In the genomic region with DNA sequence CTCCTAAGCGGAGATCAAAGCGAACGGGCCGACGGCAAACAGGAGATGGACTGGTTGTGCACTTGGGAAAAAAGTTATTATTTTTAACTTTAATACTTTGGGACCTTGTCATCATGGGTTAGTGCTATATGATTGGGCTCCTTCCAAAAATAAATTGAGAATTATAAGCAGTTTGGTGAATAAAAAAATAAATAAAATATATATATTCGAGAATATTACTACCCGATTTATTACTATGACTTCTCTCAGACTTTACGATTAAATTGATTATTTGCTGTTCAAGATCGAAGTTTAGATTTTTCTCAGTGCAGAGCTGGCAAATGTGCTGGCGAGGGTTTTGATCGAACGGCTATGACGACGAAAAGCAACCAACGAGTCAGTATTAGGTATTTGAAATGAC, we compare ENCODE assay signal across 1 fruit fly cellular context.
TF ChIP-seq lines count a peak whose summit lies in the region.

No protein-coding gene starts in this region.

TF ChIP-seq in whole organism, embryonic, 481 proteins besides CTCF, POLR2A, EP300 and RAD21 (continued from another document and continues in another):
- TF ChIP-seq sens (GFP tag; lab: Kevin White, UChicago) (peak; percentile 56), Hmr (GFP tag; optimal IDR thresholded peaks at IDR 0.05; lab: Kevin White, UChicago) (peak; percentile 27), CG10431 (GFP tag; optimal IDR thresholded peaks at IDR 0.05; lab: Kevin White, UChicago) (no peak), CG8924 (tag; optimal IDR thresholded peaks at IDR 0.05; lab: Kevin White, UChicago) (peak; percentile 67), Gsc (GFP tag; IDR thresholded peaks at IDR 0.05; lab: Robert Waterston, UW) (no peak), bsh (GFP tag; optimal IDR thresholded peaks at IDR 0.05; lab: Kevin White, UChicago) (peak in 1 of 2 experiments; percentile 45), CG3726 (GFP tag; IDR thresholded peaks at IDR 0.05; lab: Robert Waterston, UW) (no peak), prd (optimal IDR thresholded peaks at IDR 0.05; lab: Kevin White, UChicago) (no peak), prd (GFP tag; IDR thresholded peaks at IDR 0.05; lab: Robert Waterston, UW) (peak; percentile 66; the same call in 2 of the 3 replicates), CG13287 (GFP tag; IDR thresholded peaks at IDR 0.05; lab: Robert Waterston, UW; ENCODE audit: partially characterized antibody) (no peak), Fer2 (tag; optimal IDR thresholded peaks at IDR 0.05; lab: Kevin White, UChicago) (no peak), lilli (GFP tag; optimal IDR thresholded peaks at IDR 0.05; lab: Kevin White, UChicago) (no peak), gsb-n (tag; optimal IDR thresholded peaks at IDR 0.05; lab: Kevin White, UChicago) (peak; percentile 29), CG4730 (GFP tag; IDR thresholded peaks at IDR 0.05; lab: Robert Waterston, UW) (no peak), sqz (GFP tag; optimal IDR thresholded peaks at IDR 0.05; lab: Kevin White, UChicago) (no peak), so (GFP tag; IDR thresholded peaks at IDR 0.05; lab: Robert Waterston, UW) (no peak), twi (tag; optimal IDR thresholded peaks at IDR 0.05; lab: Kevin White, UChicago) (no peak), tx (GFP tag; optimal IDR thresholded peaks at IDR 0.05; lab: Kevin White, UChicago) (no peak), Fer3 (tag; optimal IDR thresholded peaks at IDR 0.05; lab: Kevin White, UChicago) (peak; percentile 35), Tbp (GFP tag; optimal IDR thresholded peaks at IDR 0.05; lab: Kevin White, UChicago) (no peak), wor (GFP tag; IDR thresholded peaks at IDR 0.05; lab: Robert Waterston, UW) (no peak), CG13123 (GFP tag; optimal IDR thresholded peaks at IDR 0.05; lab: Kevin White, UChicago) (no peak), Dll (GFP tag; IDR thresholded peaks at IDR 0.05; lab: Robert Waterston, UW; ENCODE audit: partially characterized antibody) (no peak), NfI (GFP tag; optimal IDR thresholded peaks at IDR 0.05; lab: Kevin White, UChicago) (no peak), CG14014 (GFP tag; IDR thresholded peaks at IDR 0.05; lab: Robert Waterston, UW) (no peak), gce (GFP tag; IDR thresholded peaks at IDR 0.05; lab: Robert Waterston, UW) (no peak), scrt (GFP tag; optimal IDR thresholded peaks at IDR 0.05; lab: Kevin White, UChicago) (peak; percentile 32), sc (optimal IDR thresholded peaks at IDR 0.05; lab: Kevin White, UChicago) (no peak), sc (GFP tag; optimal IDR thresholded peaks at IDR 0.05; lab: Kevin White, UChicago) (no peak), CG4820 (GFP tag; optimal IDR thresholded peaks at IDR 0.05; lab: Kevin White, UChicago) (no peak), CG4854 (GFP tag; optimal IDR thresholded peaks at IDR 0.05; lab: Kevin White, UChicago) (no peak), CG11695 (GFP tag; IDR thresholded peaks at IDR 0.05; lab: Robert Waterston, UW) (peak; percentile 55; the same call in 2 of the 3 replicates), MTF-1 (GFP tag; optimal IDR thresholded peaks at IDR 0.05; lab: Kevin White, UChicago; ENCODE audit: borderline replicate concordance) (no peak), fd3F (GFP tag; optimal IDR thresholded peaks at IDR 0.05; lab: Kevin White, UChicago) (no peak), Meics (GFP tag; optimal IDR thresholded peaks at IDR 0.05; lab: Kevin White, UChicago) (peak; percentile 56), Doc2 (GFP tag; IDR thresholded peaks at IDR 0.05; lab: Robert Waterston, UW) (no peak), CG6254 (GFP tag; optimal IDR thresholded peaks at IDR 0.05; lab: Kevin White, UChicago) (peak; percentile 33), Camta (GFP tag; optimal IDR thresholded peaks at IDR 0.05; lab: Kevin White, UChicago) (no peak), bcd (GFP tag; optimal IDR thresholded peaks at IDR 0.05; lab: Kevin White, UChicago) (peak; percentile 50), HLH4C (GFP tag; IDR thresholded peaks at IDR 0.05; lab: Robert Waterston, UW; ENCODE audit: partially characterized antibody) (no peak), shn (GFP tag; optimal IDR thresholded peaks at IDR 0.05; lab: Kevin White, UChicago) (no peak), sob (GFP tag; IDR thresholded peaks at IDR 0.05; lab: Robert Waterston, UW) (0 out of 2 replicates have a peak, but pooled peaks have one; percentile 33), az2 (GFP tag; optimal IDR thresholded peaks at IDR 0.05; lab: Kevin White, UChicago) (no peak), GATAe (GFP tag; conservative IDR thresholded peaks at IDR 0.05; lab: Robert Waterston, UW) (no peak), CG31441 (GFP tag; IDR thresholded peaks at IDR 0.05; lab: Robert Waterston, UW) (peak; percentile 71), CG3281 (GFP tag; optimal IDR thresholded peaks at IDR 0.05; lab: Kevin White, UChicago) (peak; percentile 52), CG6683 (GFP tag; optimal IDR thresholded peaks at IDR 0.05; lab: Kevin White, UChicago) (no peak), crc (GFP tag; optimal IDR thresholded peaks at IDR 0.05; lab: Kevin White, UChicago) (no peak), C15 (GFP tag; IDR thresholded peaks at IDR 0.05; lab: Robert Waterston, UW) (0 out of 3 replicates have a peak, but pooled peaks have one; percentile 55), tap (tag; optimal IDR thresholded peaks at IDR 0.05; lab: Kevin White, UChicago) (peak; percentile 7), toy (GFP tag; IDR thresholded peaks at IDR 0.05; lab: Robert Waterston, UW) (no peak), Dip3 (GFP tag; optimal IDR thresholded peaks at IDR 0.05; lab: Kevin White, UChicago) (no peak), CG1603 (tag; optimal IDR thresholded peaks at IDR 0.05; lab: Kevin White, UChicago) (no peak), CG14710 (tag; optimal IDR thresholded peaks at IDR 0.05; lab: Kevin White, UChicago) (peak; percentile 57), tio (GFP tag; optimal IDR thresholded peaks at IDR 0.05; lab: Kevin White, UChicago) (no peak), pita (GFP tag; optimal IDR thresholded peaks at IDR 0.05; lab: Kevin White, UChicago) (no peak), CG32772 (GFP tag; IDR thresholded peaks at IDR 0.05; lab: Robert Waterston, UW) (peak; percentile 54), bowl (GFP tag; IDR thresholded peaks at IDR 0.05; lab: Robert Waterston, UW) (no peak), CG34224 (GFP tag; IDR thresholded peaks at IDR 0.05; lab: Robert Waterston, UW; ENCODE audit: partially characterized antibody) (no peak), abd-A (tag; optimal IDR thresholded peaks at IDR 0.05; lab: Kevin White, UChicago) (no peak), wdn (GFP tag; IDR thresholded peaks at IDR 0.05; lab: Robert Waterston, UW) (no peak), hb (GFP tag; IDR thresholded peaks at IDR 0.05; lab: Robert Waterston, UW; ENCODE audit: partially characterized antibody) (no peak), CG1529 (GFP tag; optimal IDR thresholded peaks at IDR 0.05; lab: Kevin White, UChicago) (no peak), CG6272 (GFP tag; IDR thresholded peaks at IDR 0.05; lab: Robert Waterston, UW) (no peak), Rfx (GFP tag; IDR thresholded peaks at IDR 0.05; lab: Robert Waterston, UW) (peak; percentile 72), HLH3B (GFP tag; IDR thresholded peaks at IDR 0.05; lab: Robert Waterston, UW) (no peak; the same call in 1 of the 2 replicates), btn (GFP tag; optimal IDR thresholded peaks at IDR 0.05; lab: Kevin White, UChicago) (no peak), ind (GFP tag; optimal IDR thresholded peaks at IDR 0.05; lab: Kevin White, UChicago) (peak; percentile 40), E2f2 (GFP tag; IDR thresholded peaks at IDR 0.05; lab: Robert Waterston, UW) (no peak), repo (GFP tag; optimal IDR thresholded peaks at IDR 0.05; lab: Kevin White, UChicago) (no peak), CG12942 (GFP tag; optimal IDR thresholded peaks at IDR 0.05; lab: Kevin White, UChicago) (no peak), vfl (GFP tag; optimal IDR thresholded peaks at IDR 0.05; lab: Kevin White, UChicago) (no peak), CG13624 (GFP tag; optimal IDR thresholded peaks at IDR 0.05; lab: Kevin White, UChicago) (no peak), HLH54F (GFP tag; optimal IDR thresholded peaks at IDR 0.05; lab: Kevin White, UChicago) (no peak), cg (GFP tag; optimal IDR thresholded peaks at IDR 0.05; lab: Kevin White, UChicago) (no peak), Xrp1 (GFP tag; IDR thresholded peaks at IDR 0.05; lab: Robert Waterston, UW) (peak; percentile 61), h (optimal IDR thresholded peaks at IDR 0.05; lab: Kevin White, UChicago) (no peak), CG1832 (GFP tag; optimal IDR thresholded peaks at IDR 0.05; lab: Kevin White, UChicago) (no peak), Sox100B (GFP tag; optimal IDR thresholded peaks at IDR 0.05; lab: Kevin White, UChicago) (peak; percentile 58), Deaf1 (tag; optimal IDR thresholded peaks at IDR 0.05; lab: Kevin White, UChicago) (peak; percentile 28), Oli (tag; optimal IDR thresholded peaks at IDR 0.05; lab: Kevin White, UChicago) (peak; percentile 51), CG7556 (GFP tag; optimal IDR thresholded peaks at IDR 0.05; lab: Kevin White, UChicago) (peak; percentile 33), CG17912 (GFP tag; optimal IDR thresholded peaks at IDR 0.05; lab: Kevin White, UChicago) (no peak), CG8281 (tag; optimal IDR thresholded peaks at IDR 0.05; lab: Kevin White, UChicago) (no peak), sug (tag; optimal IDR thresholded peaks at IDR 0.05; lab: Kevin White, UChicago) (no peak), CG33213 (GFP tag; optimal IDR thresholded peaks at IDR 0.05; lab: Kevin White, UChicago) (no peak), CG5180 (GFP tag; optimal IDR thresholded peaks at IDR 0.05; lab: Kevin White, UChicago) (peak; percentile 21), pros (GFP tag; optimal IDR thresholded peaks at IDR 0.05; lab: Kevin White, UChicago) (no peak), Aef1 (GFP tag; IDR thresholded peaks at IDR 0.05; lab: Robert Waterston, UW) (no peak), CG7928 (GFP tag; optimal IDR thresholded peaks at IDR 0.05; lab: Kevin White, UChicago) (no peak), CG18476 (GFP tag; optimal IDR thresholded peaks at IDR 0.05; lab: Kevin White, UChicago) (peak; percentile 38), ems (GFP tag; optimal IDR thresholded peaks at IDR 0.05; lab: Kevin White, UChicago) (no peak), HmgD (GFP tag; optimal IDR thresholded peaks at IDR 0.05; lab: Kevin White, UChicago) (no peak), CG10321 (GFP tag; IDR thresholded peaks at IDR 0.05; lab: Robert Waterston, UW) (no peak), NK7.1 (GFP tag; optimal IDR thresholded peaks at IDR 0.05; lab: Kevin White, UChicago) (no peak), CG7786 (GFP tag; optimal IDR thresholded peaks at IDR 0.05; lab: Kevin White, UChicago) (no peak), CG12104 (GFP tag; optimal IDR thresholded peaks at IDR 0.05; lab: Kevin White, UChicago) (peak; percentile 11), CG10274 (GFP tag; optimal IDR thresholded peaks at IDR 0.05; lab: Kevin White, UChicago) (no peak), CG4617 (GFP tag; optimal IDR thresholded peaks at IDR 0.05; lab: Kevin White, UChicago; ENCODE audit: borderline replicate concordance) (no peak), CG12744 (GFP tag; optimal IDR thresholded peaks at IDR 0.05; lab: Kevin White, UChicago) (no peak), ATbp (GFP tag; optimal IDR thresholded peaks at IDR 0.05; lab: Kevin White, UChicago) (no peak), CG2712 (tag; optimal IDR thresholded peaks at IDR 0.05; lab: Kevin White, UChicago) (peak; percentile 84), sens-2 (GFP tag; IDR thresholded peaks at IDR 0.05; lab: Robert Waterston, UW) (no peak), PHDP (tag; optimal IDR thresholded peaks at IDR 0.05; lab: Kevin White, UChicago) (no peak), dan (GFP tag; IDR thresholded peaks at IDR 0.05; lab: Robert Waterston, UW) (no peak), CG16779 (GFP tag; IDR thresholded peaks at IDR 0.05; lab: Robert Waterston, UW) (no peak), CG11398 (GFP tag; optimal IDR thresholded peaks at IDR 0.05; lab: Kevin White, UChicago) (no peak), CG11696 (GFP tag; IDR thresholded peaks at IDR 0.05; lab: Robert Waterston, UW) (no peak), CG8478 (optimal IDR thresholded peaks at IDR 0.05; lab: Kevin White, UChicago) (no peak), bbx (GFP tag; IDR thresholded peaks at IDR 0.05; lab: Robert Waterston, UW; ENCODE audit: partially characterized antibody) (no peak), CG15479 (GFP tag; optimal IDR thresholded peaks at IDR 0.05; lab: Kevin White, UChicago) (no peak), CG4424 (GFP tag; optimal IDR thresholded peaks at IDR 0.05; lab: Kevin White, UChicago) (peak; percentile 37), YL-1 (GFP tag; optimal IDR thresholded peaks at IDR 0.05; lab: Kevin White, UChicago) (no peak), Doc3 (GFP tag; IDR thresholded peaks at IDR 0.05; lab: Robert Waterston, UW; ENCODE audit: partially characterized antibody) (no peak), CG18619 (GFP tag; optimal IDR thresholded peaks at IDR 0.05; lab: Kevin White, UChicago) (peak; percentile 2), NFAT (GFP tag; IDR thresholded peaks at IDR 0.05; lab: Robert Waterston, UW) (no peak), peb (GFP tag; IDR thresholded peaks at IDR 0.05; lab: Robert Waterston, UW) (no peak), nerfin-2 (GFP tag; IDR thresholded peaks at IDR 0.05; lab: Robert Waterston, UW; ENCODE audit: partially characterized antibody) (no peak), dysf (GFP tag; IDR thresholded peaks at IDR 0.05; lab: Robert Waterston, UW) (peak; percentile 54; the same call in 2 of the 3 replicates), TFAM (GFP tag; optimal IDR thresholded peaks at IDR 0.05; lab: Kevin White, UChicago) (no peak), CG10462 (GFP tag; optimal IDR thresholded peaks at IDR 0.05; lab: Kevin White, UChicago) (no peak), D19A (tag; optimal IDR thresholded peaks at IDR 0.05; lab: Kevin White, UChicago) (peak; percentile 57), Ets65A (GFP tag; lab: Kevin White, UChicago) (no peak), CG11093 (GFP tag; IDR thresholded peaks at IDR 0.05; lab: Robert Waterston, UW) (0 out of 3 replicates have a peak, but pooled peaks have one; percentile 30), pho (GFP tag; optimal IDR thresholded peaks at IDR 0.05; lab: Kevin White, UChicago) (no peak), lbe (GFP tag; optimal IDR thresholded peaks at IDR 0.05; lab: Kevin White, UChicago) (peak; percentile 33), ab (GFP tag; optimal IDR thresholded peaks at IDR 0.05; lab: Kevin White, UChicago) (no peak), Trl (optimal IDR thresholded peaks at IDR 0.05; lab: Kevin White, UChicago) (no peak), Trl (GFP tag; optimal IDR thresholded peaks at IDR 0.05; lab: Kevin White, UChicago) (no peak), run (tag; optimal IDR thresholded peaks at IDR 0.05; lab: Kevin White, UChicago) (no peak), CG13424 (tag; optimal IDR thresholded peaks at IDR 0.05; lab: Kevin White, UChicago) (peak; percentile 40), Abd-B (GFP tag; optimal IDR thresholded peaks at IDR 0.05; lab: Kevin White, UChicago) (peak; percentile 23)
